Worm (Caenorhabditis elegans) whole organism, L1 larva: ENCODE data around the gene nhr-58.

Experiments used
- ceh-8 ChIP-seq: fragments of 200-800 bp; sonication (Bioruptor generic); optimal IDR thresholded peaks from 2 replicates; lab custom pipeline; 2018; ENCODE audit warnings: mild to moderate bottlenecking, missing genetic modification characterization, moderate library complexity, missing compliant biosample characterization
- fkh-8 ChIP-seq: sonication (generic microtip); optimal IDR thresholded peaks from 2 replicates; lab custom pipeline; 2016; ENCODE audit warnings: mild to moderate bottlenecking, missing genetic modification characterization, missing compliant biosample characterization
- lin-13 ChIP-seq: fragments of 150-350 bp; optimal IDR thresholded peaks from 2 replicates; lab custom pipeline; 2014; ENCODE audit warnings: missing biosample characterization, missing genetic modification reagents, missing genetic modification characterization
- lin-39 ChIP-seq: fragments of 150-350 bp; optimal IDR thresholded peaks from 2 replicates; lab custom pipeline; 2014; ENCODE audit warnings: missing biosample characterization, missing genetic modification reagents, missing genetic modification characterization
- mdl-1 ChIP-seq, 2 experiments: fragments of 150-350 bp; optimal IDR thresholded peaks; 2 replicates each; lab custom pipeline; 2014 to 2017; ENCODE audit warnings: missing biosample characterization in 2 of 2, missing genetic modification characterization in 2 of 2, inconsistent platforms in 1 of 2
- nhr-12 ChIP-seq: sonication (generic microtip); optimal IDR thresholded peaks from 2 replicates; lab custom pipeline; 2017; ENCODE audit warnings: missing biosample characterization, missing genetic modification characterization
- nhr-76 ChIP-seq: sonication (generic microtip); optimal IDR thresholded peaks from 2 replicates; lab custom pipeline; 2017; ENCODE audit warnings: missing biosample characterization, missing genetic modification characterization
- pag-3 ChIP-seq: sonication (generic microtip); optimal IDR thresholded peaks from 2 replicates; lab custom pipeline; 2017; ENCODE audit warnings: missing genetic modification characterization, mild to moderate bottlenecking, missing compliant biosample characterization, antibody characterized with exemption, borderline replicate concordance; ENCODE audit not compliant: insufficient read depth
- skn-1 ChIP-seq: fragments of 150-350 bp; optimal IDR thresholded peaks from 2 replicates; lab custom pipeline; 2014; ENCODE audit warnings: missing biosample characterization, missing genetic modification characterization
- snu-23 ChIP-seq: sonication (generic microtip); optimal IDR thresholded peaks from 2 replicates; lab custom pipeline; 2016; ENCODE audit warnings: missing genetic modification characterization, missing compliant biosample characterization
- unc-98 ChIP-seq: fragments of 200-800 bp; sonication (Bioruptor generic); IDR thresholded peaks from 2 replicates; pipeline ENCODE4 v1.3.6; 2022; ENCODE audit warnings: missing genetic modification characterization, missing compliant biosample characterization

DNA sequence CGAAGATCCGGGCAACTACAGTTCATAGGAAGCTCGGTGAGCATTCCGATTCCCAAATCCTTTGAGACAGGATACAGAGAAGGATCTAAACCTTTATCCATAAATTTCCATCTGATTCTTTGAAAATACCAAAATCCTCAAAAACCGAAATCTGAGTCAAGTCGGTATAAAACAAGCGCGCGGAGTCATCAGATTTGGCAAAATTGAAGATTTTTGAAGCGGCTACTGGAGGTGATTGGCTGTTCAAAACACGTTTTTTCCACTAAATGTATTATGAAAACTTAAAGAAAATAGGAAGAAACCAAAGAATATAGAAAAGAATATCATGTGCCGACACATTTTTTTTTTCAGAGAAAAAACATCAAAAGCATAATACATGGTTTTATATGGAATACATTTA is 42.6 kb downstream of the nhr-58 start, which contains the start of gene C14C6.13:
- no peak for TF ChIP-seq lin-39 (tag; lab: Kevin White, UChicago)
- TF ChIP-seq mdl-1 (tag; optimal IDR thresholded peaks at IDR 0.05; lab: Kevin White, UChicago): no peak
- TF ChIP-seq nhr-12 (tag; lab: Kevin White, UChicago): no peak
- TF ChIP-seq snu-23 (GFP tag; lab: Kevin White, UChicago): no peak
- no peak for TF ChIP-seq fkh-8 (tag; lab: Kevin White, UChicago)
- no peak for TF ChIP-seq nhr-76 (tag; lab: Kevin White, UChicago)
- no peak for TF ChIP-seq unc-98
- TF ChIP-seq lin-13 (GFP tag; lab: Kevin White, UChicago): no peak
- TF ChIP-seq ceh-8 (GFP tag; lab: Kevin White, UChicago): no peak
- no peak for TF ChIP-seq pag-3
- TF ChIP-seq skn-1 (tag; lab: Kevin White, UChicago): no peak
